Fruit fly (Drosophila melanogaster) whole organism, embryonic: ENCODE measurements around the gene CG12123.

Experiments
- Abd-B ChIP-seq: fragments of 200-800 bp; sonication (Bioruptor generic); optimal IDR thresholded peaks from 2 replicates; lab custom pipeline; 2018; ENCODE audit warnings: missing biosample characterization, mild to moderate bottlenecking, missing genetic modification characterization, moderate library complexity
- B-H1 ChIP-seq: fragments of 200-800 bp; sonication (Bioruptor generic); IDR thresholded peaks from 3 replicates; pipeline ENCODE4 v1.3.6; 2022; ENCODE audit warnings: missing biosample characterization, missing genetic modification characterization
- CG10147 ChIP-seq: fragments of 200-800 bp; sonication (Bioruptor generic); optimal IDR thresholded peaks from 2 replicates; lab custom pipeline; 2019; ENCODE audit warnings: missing biosample characterization, mild to moderate bottlenecking, missing genetic modification characterization, moderate library complexity
- CG1024 ChIP-seq: fragments of 200-800 bp; sonication (Bioruptor generic); IDR thresholded peaks from 2 replicates; pipeline ENCODE4 v1.3.6; 2022; ENCODE audit warnings: missing biosample characterization, missing genetic modification characterization
- CG10274 ChIP-seq: fragments of 200-800 bp; sonication (Bioruptor generic); optimal IDR thresholded peaks from 3 replicates; lab custom pipeline; 2017; ENCODE audit warnings: missing biosample characterization, mild to moderate bottlenecking, missing genetic modification characterization
- CG10462 ChIP-seq: fragments of 200-800 bp; sonication (Bioruptor generic); optimal IDR thresholded peaks from 2 replicates; lab custom pipeline; 2016; ENCODE audit warnings: missing biosample characterization, missing genetic modification characterization
- CG11504 ChIP-seq: fragments of 200-800 bp; sonication (Bioruptor generic); optimal IDR thresholded peaks from 3 replicates; lab custom pipeline; 2019; ENCODE audit warnings: missing biosample characterization, mild to moderate bottlenecking, missing genetic modification characterization, moderate library complexity
- CG13123 ChIP-seq: fragments of 200-800 bp; sonication (Bioruptor generic); optimal IDR thresholded peaks from 2 replicates; lab custom pipeline; 2016; ENCODE audit warnings: missing biosample characterization, missing genetic modification characterization
- CG13296 ChIP-seq: fragments of 200-800 bp; sonication (Bioruptor generic); optimal IDR thresholded peaks from 3 replicates; lab custom pipeline; 2018; ENCODE audit warnings: missing biosample characterization, mild to moderate bottlenecking, missing genetic modification characterization
- CG14667 ChIP-seq: fragments of 200-800 bp; sonication (Bioruptor generic); IDR thresholded peaks from 2 replicates; pipeline ENCODE4 v1.3.6; 2022; ENCODE audit warnings: missing biosample characterization, missing genetic modification characterization
- CG14860 ChIP-seq: fragments of 200-800 bp; sonication (Bioruptor generic); IDR thresholded peaks from 3 replicates; pipeline ENCODE4 v1.3.6; 2022; ENCODE audit warnings: missing biosample characterization, missing genetic modification characterization; ENCODE audit not compliant: partially characterized antibody
- CG15479 ChIP-seq: fragments of 200-800 bp; sonication (Bioruptor generic); optimal IDR thresholded peaks from 3 replicates; lab custom pipeline; 2019; ENCODE audit warnings: missing biosample characterization, mild to moderate bottlenecking, missing genetic modification characterization, moderate library complexity
- CG1603 ChIP-seq: fragments of 200-800 bp; sonication (Bioruptor generic); optimal IDR thresholded peaks from 2 replicates; lab custom pipeline; 2019; ENCODE audit warnings: missing biosample characterization, mild to moderate bottlenecking, missing genetic modification characterization, moderate library complexity
- CG16779 ChIP-seq: fragments of 200-800 bp; sonication (Bioruptor generic); IDR thresholded peaks from 2 replicates; pipeline ENCODE4 v1.3.6; 2022; ENCODE audit warnings: missing biosample characterization, missing genetic modification characterization
- CG17568 ChIP-seq: fragments of 200-800 bp; sonication (Bioruptor generic); optimal IDR thresholded peaks from 2 replicates; lab custom pipeline; 2018; ENCODE audit warnings: missing biosample characterization, mild to moderate bottlenecking, missing genetic modification characterization, moderate library complexity
- CG17802 ChIP-seq: fragments of 200-800 bp; sonication (Bioruptor generic); optimal IDR thresholded peaks from 2 replicates; lab custom pipeline; 2018; ENCODE audit warnings: missing biosample characterization, mild to moderate bottlenecking, missing genetic modification characterization, moderate library complexity
- CG2116 ChIP-seq: fragments of 200-800 bp; sonication (Bioruptor generic); optimal IDR thresholded peaks from 3 replicates; lab custom pipeline; 2018; ENCODE audit warnings: missing biosample characterization, mild to moderate bottlenecking, missing genetic modification characterization
- CG33213 ChIP-seq: fragments of 200-800 bp; sonication (Bioruptor generic); optimal IDR thresholded peaks from 3 replicates; lab custom pipeline; 2016; ENCODE audit warnings: missing biosample characterization, missing genetic modification characterization
- CG4820 ChIP-seq: fragments of 200-800 bp; sonication (Bioruptor generic); optimal IDR thresholded peaks from 3 replicates; lab custom pipeline; 2016; ENCODE audit warnings: missing biosample characterization, missing genetic modification characterization
- CG6813 ChIP-seq: fragments of 200-800 bp; sonication (Bioruptor generic); optimal IDR thresholded peaks from 2 replicates; lab custom pipeline; 2017; ENCODE audit warnings: missing biosample characterization, missing genetic modification characterization, mild to moderate bottlenecking, moderate library complexity, missing genetic modification reagents
- Doc3 ChIP-seq: fragments of 200-800 bp; sonication (Bioruptor generic); IDR thresholded peaks from 3 replicates; pipeline ENCODE4 v1.3.6; 2022; ENCODE audit warnings: missing biosample characterization, missing genetic modification characterization; ENCODE audit not compliant: partially characterized antibody
- Ets97D ChIP-seq: fragments of 200-800 bp; sonication (Bioruptor generic); optimal IDR thresholded peaks from 3 replicates; lab custom pipeline; 2016; ENCODE audit warnings: missing biosample characterization, missing genetic modification characterization
- Myb ChIP-seq: fragments of 200-800 bp; sonication (Bioruptor generic); optimal IDR thresholded peaks from 2 replicates; lab custom pipeline; 2016; ENCODE audit warnings: missing biosample characterization, missing genetic modification characterization
- NC2α ChIP-seq: fragments of 200-800 bp; sonication (Bioruptor generic); optimal IDR thresholded peaks from 2 replicates; lab custom pipeline; 2016; ENCODE audit warnings: missing biosample characterization, missing genetic modification characterization
- Pdp1 ChIP-seq, 2 experiments: fragments of 200-800 bp; sonication (Bioruptor generic); optimal IDR thresholded peaks; 3 replicates each; lab custom pipeline; 2016; ENCODE audit warnings: missing biosample characterization in 2 of 2, missing genetic modification characterization in 2 of 2, mild to moderate bottlenecking in 1 of 2, moderate library complexity in 1 of 2
- Ravus ChIP-seq: fragments of 200-800 bp; sonication (Bioruptor generic); IDR thresholded peaks from 2 replicates; pipeline ENCODE4 v1.3.6; 2022; ENCODE audit warnings: missing biosample characterization, missing genetic modification characterization
- Rx ChIP-seq: fragments of 200-800 bp; sonication (Bioruptor generic); IDR thresholded peaks from 2 replicates; pipeline ENCODE4 v1.3.6; 2022; ENCODE audit warnings: missing biosample characterization, missing genetic modification characterization
- Sox100B ChIP-seq: fragments of 200-800 bp; sonication (Bioruptor generic); optimal IDR thresholded peaks from 3 replicates; lab custom pipeline; 2018; ENCODE audit warnings: missing biosample characterization, mild to moderate bottlenecking, missing genetic modification characterization
- ac ChIP-seq: fragments of 200-800 bp; sonication (Bioruptor generic); optimal IDR thresholded peaks from 3 replicates; lab custom pipeline; 2017; ENCODE audit warnings: missing biosample characterization, mild to moderate bottlenecking, missing genetic modification characterization
- ara ChIP-seq: fragments of 200-800 bp; sonication (Bioruptor generic); IDR thresholded peaks from 2 replicates; pipeline ENCODE4 v1.3.6; 2022; ENCODE audit warnings: missing biosample characterization, missing genetic modification characterization
- ato ChIP-seq: fragments of 200-800 bp; sonication (Bioruptor generic); IDR thresholded peaks from 2 replicates; pipeline ENCODE4 v1.3.6; 2022; ENCODE audit warnings: missing biosample characterization, missing genetic modification characterization; ENCODE audit not compliant: partially characterized antibody
- br ChIP-seq: fragments of >200 bp; optimal IDR thresholded peaks from 2 replicates; lab custom pipeline; 2017
- cato ChIP-seq: fragments of 200-800 bp; sonication (Bioruptor generic); optimal IDR thresholded peaks from 2 replicates; lab custom pipeline; 2016; ENCODE audit warnings: missing biosample characterization, missing genetic modification characterization, borderline replicate concordance
- chm ChIP-seq: fragments of 200-800 bp; sonication (Bioruptor generic); IDR thresholded peaks from 2 replicates; pipeline ENCODE4 v1.3.6; 2022; ENCODE audit warnings: missing biosample characterization, missing genetic modification characterization
- dysf ChIP-seq: fragments of 200-800 bp; sonication (Bioruptor generic); IDR thresholded peaks from 3 replicates; pipeline ENCODE4 v1.3.6; 2022; ENCODE audit warnings: missing biosample characterization, missing genetic modification characterization
- gro ChIP-seq: fragments of 200-800 bp; sonication (Bioruptor generic); optimal IDR thresholded peaks from 2 replicates; lab custom pipeline; 2016; ENCODE audit warnings: missing biosample characterization, missing genetic modification characterization
- hth ChIP-seq: fragments of >200 bp; optimal IDR thresholded peaks from 2 replicates; lab custom pipeline; 2017; ENCODE audit warnings: inconsistent platforms
- lilli ChIP-seq: fragments of 200-800 bp; sonication (Bioruptor generic); optimal IDR thresholded peaks from 3 replicates; lab custom pipeline; 2016; ENCODE audit warnings: missing biosample characterization, missing genetic modification characterization
- lmd ChIP-seq: fragments of 200-800 bp; sonication (Bioruptor generic); IDR thresholded peaks from 2 replicates; pipeline ENCODE4 v1.3.6; 2022; ENCODE audit warnings: missing biosample characterization, missing genetic modification characterization
- lola ChIP-seq, 3 experiments: fragments of >200 bp in 2 of 3; fragments of 200-800 bp in 1 of 3; sonication (Bioruptor generic) in 1 of 3; optimal IDR thresholded peaks; 2 replicates each; lab custom pipeline; 2017 to 2019; ENCODE audit warnings: missing biosample characterization in 3 of 3, missing genetic modification characterization in 3 of 3, mild to moderate bottlenecking in 1 of 3, moderate library complexity in 1 of 3
- nmo ChIP-seq: fragments of 200-800 bp; sonication (Bioruptor generic); optimal IDR thresholded peaks from 2 replicates; lab custom pipeline; 2018; ENCODE audit warnings: missing biosample characterization, mild to moderate bottlenecking, missing genetic modification characterization, moderate library complexity
- row ChIP-seq: fragments of 200-800 bp; sonication (Bioruptor generic); IDR thresholded peaks from 3 replicates; pipeline ENCODE4 v1.3.6; 2022; ENCODE audit warnings: missing biosample characterization, missing genetic modification characterization
- sc ChIP-seq, 3 experiments: fragments of >200 bp in 2 of 3; fragments of 200-800 bp in 1 of 3; sonication (Bioruptor generic) in 1 of 3; optimal IDR thresholded peaks; 2 replicates in 2 of 3; 3 replicates in 1 of 3; lab custom pipeline; 2017; ENCODE audit warnings: mild to moderate bottlenecking in 1 of 3, missing biosample characterization in 1 of 3, missing genetic modification characterization in 1 of 3, missing genetic modification reagents in 1 of 3
- sd ChIP-seq: fragments of 200-800 bp; sonication (Bioruptor generic); optimal IDR thresholded peaks from 3 replicates; lab custom pipeline; 2018; ENCODE audit warnings: missing biosample characterization, mild to moderate bottlenecking, missing genetic modification characterization, moderate library complexity
- sens-2 ChIP-seq: fragments of 200-800 bp; sonication (Bioruptor generic); IDR thresholded peaks from 2 replicates; pipeline ENCODE4 v1.3.6; 2022; ENCODE audit warnings: missing biosample characterization, missing genetic modification characterization
- slou ChIP-seq: fragments of 200-800 bp; sonication (Bioruptor generic); optimal IDR thresholded peaks from 3 replicates; lab custom pipeline; 2016; ENCODE audit warnings: missing biosample characterization, missing genetic modification characterization
- stwl ChIP-seq: fragments of 200-800 bp; sonication (Bioruptor generic); optimal IDR thresholded peaks from 3 replicates; lab custom pipeline; 2018; ENCODE audit warnings: missing biosample characterization, mild to moderate bottlenecking, missing genetic modification characterization, moderate library complexity
- tup ChIP-seq: fragments of 200-800 bp; sonication (Bioruptor generic); optimal IDR thresholded peaks from 2 replicates; lab custom pipeline; 2016; ENCODE audit warnings: missing biosample characterization, mild to moderate bottlenecking, missing genetic modification characterization, moderate library complexity
- tx ChIP-seq: fragments of 200-800 bp; sonication (Bioruptor generic); optimal IDR thresholded peaks from 2 replicates; lab custom pipeline; 2016; ENCODE audit warnings: missing biosample characterization, missing genetic modification characterization

CG12123 gene

DNA sequence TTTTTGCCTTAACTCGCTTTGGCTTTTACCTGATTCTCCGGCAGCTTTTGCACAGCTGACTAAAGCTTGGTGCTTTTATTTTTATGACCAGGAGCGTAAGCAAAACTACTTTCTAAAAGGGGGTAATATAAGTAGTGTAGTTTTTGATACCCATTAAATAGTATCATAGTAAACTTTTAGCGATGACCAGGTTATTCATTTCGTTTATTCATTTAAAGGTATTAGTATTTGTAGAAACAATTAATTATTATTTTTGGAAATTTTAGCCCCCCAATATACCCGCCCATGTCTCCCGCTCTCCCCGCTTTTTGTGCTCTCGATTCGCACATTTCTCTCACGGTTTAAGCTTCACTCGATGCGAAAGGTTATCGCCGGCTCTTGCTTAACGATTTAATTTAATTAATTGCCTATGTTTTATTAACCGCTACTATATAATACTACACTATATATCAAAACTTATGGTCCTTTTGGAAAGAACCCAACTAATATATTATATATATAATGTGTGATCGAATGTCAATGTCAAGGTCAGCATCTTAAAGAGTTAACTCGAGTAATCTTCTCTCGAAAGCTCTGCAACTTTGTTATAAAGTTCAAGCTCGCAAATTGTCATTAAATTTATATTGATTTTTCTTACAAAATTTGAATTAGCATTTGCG is 22.4 kb upstream of the CG12123 start, which contains the start of gene Sptr (continued):
- peak; percentile 74; the same call in 1 of the 2 replicates for TF ChIP-seq chm
- no peak for TF ChIP-seq NC2α
- peak; percentile 74 for TF ChIP-seq CG16779 (GFP tag; lab: Robert Waterston, UW)
- peak; percentile 58 for TF ChIP-seq CG10462
- peak; percentile 91 for TF ChIP-seq CG10147
- TF ChIP-seq CG14667 (GFP tag; lab: Robert Waterston, UW): peak; percentile 77
- peak; percentile 92 for TF ChIP-seq lmd (GFP tag; lab: Robert Waterston, UW)
- peak; percentile 92 for TF ChIP-seq lilli (GFP tag; lab: Kevin White, UChicago)
- TF ChIP-seq stwl (tag; lab: Kevin White, UChicago): no peak
- peak; percentile 72 for TF ChIP-seq Sox100B (GFP tag; lab: Kevin White, UChicago)
- peak; percentile 93 for TF ChIP-seq CG13296 (GFP tag; lab: Kevin White, UChicago)
- no peak for TF ChIP-seq ac (GFP tag; lab: Kevin White, UChicago)
- peak; percentile 91 for TF ChIP-seq CG11504 (tag; lab: Kevin White, UChicago)
- peak; percentile 38 for TF ChIP-seq CG13123
- TF ChIP-seq row (GFP tag; lab: Robert Waterston, UW): peak; percentile 95
- TF ChIP-seq nmo (GFP tag; lab: Kevin White, UChicago): peak; percentile 83
- peak; percentile 7 for TF ChIP-seq CG17802 (tag; lab: Kevin White, UChicago)
- peak; percentile 68 for TF ChIP-seq slou (GFP tag; lab: Kevin White, UChicago)
- peak; percentile 86 for TF ChIP-seq gro (GFP tag; lab: Kevin White, UChicago)
- TF ChIP-seq CG14860 (GFP tag; lab: Robert Waterston, UW): no peak
- TF ChIP-seq sc (optimal IDR thresholded peaks at IDR 0.05; lab: Kevin White, UChicago): no peak
- peak; percentile 28 for TF ChIP-seq sc (GFP tag; optimal IDR thresholded peaks at IDR 0.05; lab: Kevin White, UChicago)
- TF ChIP-seq B-H1: peak; percentile 81
- TF ChIP-seq CG1603 (tag; lab: Kevin White, UChicago): peak; percentile 63
- no peak for TF ChIP-seq hth (lab: Kevin White, UChicago)
- TF ChIP-seq dysf (GFP tag; lab: Robert Waterston, UW): peak; percentile 95
- peak; percentile 62 for TF ChIP-seq CG33213 (GFP tag; lab: Kevin White, UChicago)
- no peak for TF ChIP-seq br (lab: Kevin White, UChicago)
- TF ChIP-seq CG10274: peak; percentile 65
- TF ChIP-seq CG1024 (GFP tag; lab: Robert Waterston, UW): peak; percentile 69
- peak; percentile 61 for TF ChIP-seq Ravus (GFP tag; lab: Robert Waterston, UW)
- peak; percentile 82 for TF ChIP-seq Rx (GFP tag; lab: Robert Waterston, UW)
- no peak for TF ChIP-seq Doc3 (GFP tag; lab: Robert Waterston, UW)
- TF ChIP-seq tx (GFP tag; lab: Kevin White, UChicago): peak; percentile 59
- TF ChIP-seq Myb (GFP tag; lab: Kevin White, UChicago): peak; percentile 58
- peak; percentile 47 for TF ChIP-seq CG2116 (GFP tag; lab: Kevin White, UChicago)
- TF ChIP-seq CG4820 (GFP tag; lab: Kevin White, UChicago): peak; percentile 69
- TF ChIP-seq CG17568: peak; percentile 83
- peak; percentile 21 for TF ChIP-seq Ets97D
- TF ChIP-seq ato (GFP tag; lab: Robert Waterston, UW): no peak
- TF ChIP-seq ara (GFP tag; lab: Robert Waterston, UW): peak; percentile 80
- TF ChIP-seq lola (GFP tag; optimal IDR thresholded peaks at IDR 0.05; lab: Kevin White, UChicago): peak in 1 of 3 experiments; percentile 46
- TF ChIP-seq cato (GFP tag; lab: Kevin White, UChicago): peak; percentile 43
- no peak for TF ChIP-seq CG15479 (GFP tag; lab: Kevin White, UChicago)
- peak; percentile 91 for TF ChIP-seq CG6813 (GFP tag; lab: Kevin White, UChicago)
- 0 out of 2 replicates have a peak, but pooled peaks have one; percentile 15 for TF ChIP-seq sens-2
- TF ChIP-seq Abd-B (GFP tag; lab: Kevin White, UChicago): peak; percentile 72
- peak; percentile 35 for TF ChIP-seq tup (GFP tag; lab: Kevin White, UChicago)
- peak; percentile 65 for TF ChIP-seq sd
- TF ChIP-seq Pdp1 (GFP tag; optimal IDR thresholded peaks at IDR 0.05; lab: Kevin White, UChicago): peak; percentile 75 to 79
